Worm (Caenorhabditis elegans): Measurements from ENCODE around the gene srx-7.

The srx-7 gene

ce11 chrV:543169-543568 lies 16.8 kb upstream of the srx-7 start, which contains the start of gene C14C6.3:
Gene C14C6.3, plus strand, starts transcription at chrV:543469.
- no peak for TF ChIP-seq ztf-18 (tag; optimal IDR thresholded peaks at IDR 0.05)
- no peak for TF ChIP-seq attf-3 (GFP tag; conservative IDR thresholded peaks at IDR 0.05)
- no peak for TF ChIP-seq F33H1.4 (GFP tag; IDR thresholded peaks at IDR 0.05)
- no peak for TF ChIP-seq hlh-12 (tag; optimal IDR thresholded peaks at IDR 0.05)

ce11 chrV:547980-548379 lies 12.0 kb upstream of the srx-7 start, which contains the start of gene C14C6.6:
Gene C14C6.6, minus strand, starts transcription at chrV:548080.
- TF ChIP-seq bed-1 (GFP tag; IDR thresholded peaks at IDR 0.05) (no peak), K12H6.12 (tag; optimal IDR thresholded peaks at IDR 0.05) (no peak), ztf-6 (GFP tag; IDR thresholded peaks at IDR 0.05) (no peak), die-1 (tag; optimal IDR thresholded peaks at IDR 0.05) (no peak), attf-6 (GFP tag; IDR thresholded peaks at IDR 0.05) (no peak), aptf-2 (GFP tag; conservative IDR thresholded peaks at IDR 0.05) (no peak), F22D6.2 (tag; optimal IDR thresholded peaks at IDR 0.05) (no peak), nhr-179 (tag; optimal IDR thresholded peaks at IDR 0.05) (no peak), B0261.1 (tag; optimal IDR thresholded peaks at IDR 0.05) (no peak), lsy-27 (tag; optimal IDR thresholded peaks at IDR 0.05; ENCODE audit: borderline replicate concordance, insufficient read depth) (no peak)

ce11 chrV:552406-552805 lies 7.6 kb upstream of the srx-7 start:
- no peak for TF ChIP-seq K11D2.4 (GFP tag; IDR thresholded peaks at IDR 0.05)
- TF ChIP-seq ztf-6 (GFP tag; IDR thresholded peaks at IDR 0.05): no peak
- TF ChIP-seq zfh-2 (GFP tag; conservative IDR thresholded peaks at IDR 0.05): no peak
- TF ChIP-seq pbrm-1 (GFP tag; IDR thresholded peaks at IDR 0.05): no peak
- no peak for TF ChIP-seq hrde-1 (tag; optimal IDR thresholded peaks at IDR 0.05; ENCODE audit: borderline replicate concordance)

ce11 chrV:553067-553466 lies 6.9 kb upstream of the srx-7 start, which contains the start of gene C14C6.8:
Gene C14C6.8, minus strand, starts transcription at chrV:553167.
- no peak for TF ChIP-seq madf-6 (GFP tag; IDR thresholded peaks at IDR 0.05)
- TF ChIP-seq bed-1 (GFP tag; IDR thresholded peaks at IDR 0.05): no peak
- no peak for TF ChIP-seq hlh-12 (tag; optimal IDR thresholded peaks at IDR 0.05)
- no peak for TF ChIP-seq Y56A3A.18 (GFP tag; IDR thresholded peaks at IDR 0.05)
- no peak for TF ChIP-seq nfya-2 (GFP tag; IDR thresholded peaks at IDR 0.05)
- TF ChIP-seq nhr-80 (tag; optimal IDR thresholded peaks at IDR 0.05): no peak
- no peak for TF ChIP-seq madf-10 (tag; optimal IDR thresholded peaks at IDR 0.05)
- no peak for TF ChIP-seq F23B12.7 (tag; optimal IDR thresholded peaks at IDR 0.05; ENCODE audit: insufficient read depth)
- no peak for TF ChIP-seq hsf-1 (GFP tag; IDR thresholded peaks at IDR 0.05)
- TF ChIP-seq chd-7 (tag; optimal IDR thresholded peaks at IDR 0.05): no peak
- TF ChIP-seq nfyb-1 (GFP tag; IDR thresholded peaks at IDR 0.05): no peak
- TF ChIP-seq akir-1 (GFP tag; optimal IDR thresholded peaks at IDR 0.05): no peak

ce11 chrV:556055-556454 lies 3.9 kb upstream of the srx-7 start, which contains the start of gene srx-8:
Gene srx-8, minus strand, starts transcription at chrV:556155.
- no peak for TF ChIP-seq F57C9.4 (tag; optimal IDR thresholded peaks at IDR 0.05)
- TF ChIP-seq ZK185.1 (tag; optimal IDR thresholded peaks at IDR 0.05; ENCODE audit: poor library complexity, severe bottlenecking): no peak
- TF ChIP-seq madf-10 (tag; optimal IDR thresholded peaks at IDR 0.05): no peak
- no peak for TF ChIP-seq somi-1 (GFP tag; optimal IDR thresholded peaks at IDR 0.05)
- TF ChIP-seq madf-8 (GFP tag; conservative IDR thresholded peaks at IDR 0.05): no peak
- TF ChIP-seq attf-6 (GFP tag; IDR thresholded peaks at IDR 0.05): no peak
- TF ChIP-seq ets-4 (GFP tag; optimal IDR thresholded peaks at IDR 0.05): no peak
- TF ChIP-seq lir-1 (GFP tag; conservative IDR thresholded peaks at IDR 0.05): no peak
- TF ChIP-seq tbp1 (GFP tag; optimal IDR thresholded peaks at IDR 0.05): no peak
- no peak for TF ChIP-seq lin-40 (tag; optimal IDR thresholded peaks at IDR 0.05)
- no peak for TF ChIP-seq dpff-1 (tag; optimal IDR thresholded peaks at IDR 0.05)
- TF ChIP-seq hlh-12 (tag; optimal IDR thresholded peaks at IDR 0.05): no peak
- TF ChIP-seq pha-4 (tag; optimal IDR thresholded peaks at IDR 0.05): no peak
- no peak for TF ChIP-seq F33H1.4 (GFP tag; IDR thresholded peaks at IDR 0.05)
- no peak for TF ChIP-seq ceh-58 (GFP tag; IDR thresholded peaks at IDR 0.05)
